Worm (Caenorhabditis elegans) whole organism, early embryonic: ENCODE data around the gene pycr-1.

Source experiments
- B0310.2 ChIP-seq: sonication (generic microtip); optimal IDR thresholded peaks from 2 replicates; lab custom pipeline; 2016; ENCODE audit warnings: mild to moderate bottlenecking, missing genetic modification characterization, missing compliant biosample characterization
- F13C5.2 ChIP-seq: sonication (generic microtip); optimal IDR thresholded peaks from 2 replicates; lab custom pipeline; 2017; ENCODE audit warnings: mild to moderate bottlenecking, missing genetic modification characterization, inconsistent platforms, missing compliant biosample characterization
- aly-1 ChIP-seq: sonication (generic microtip); optimal IDR thresholded peaks from 2 replicates; lab custom pipeline; 2016; ENCODE audit warnings: missing genetic modification characterization, missing compliant biosample characterization
- ama-1 ChIP-seq: fragments of 150-350 bp; optimal IDR thresholded peaks from 2 replicates; lab custom pipeline; 2014
- ceh-13 ChIP-seq: fragments of 200-800 bp; sonication (Bioruptor generic); optimal IDR thresholded peaks from 2 replicates; lab custom pipeline; 2018; ENCODE audit warnings: mild to moderate bottlenecking, missing genetic modification characterization, missing compliant biosample characterization
- ets-7 ChIP-seq: sonication (generic microtip); optimal IDR thresholded peaks from 2 replicates; lab custom pipeline; 2016; ENCODE audit warnings: missing genotype, missing genetic modification characterization, missing compliant biosample characterization
- flt-1 ChIP-seq: fragments of 200-800 bp; sonication (Bioruptor generic); IDR thresholded peaks from 2 replicates; pipeline ENCODE4 v1.3.6; 2022; ENCODE audit warnings: missing genetic modification characterization, missing compliant biosample characterization
- pes-1 ChIP-seq: fragments of 200-800 bp; sonication (Bioruptor generic); IDR thresholded peaks from 2 replicates; pipeline ENCODE4 v1.3.6; 2022; ENCODE audit warnings: missing genetic modification reagents, missing genetic modification characterization, missing compliant biosample characterization
- tbx-37 ChIP-seq: fragments of 200-800 bp; sonication (Bioruptor generic); conservative IDR thresholded peaks from 2 replicates; pipeline ENCODE4 v1.3.6; 2022; ENCODE audit warnings: missing genetic modification reagents, missing genetic modification characterization, missing compliant biosample characterization
- tra-4 ChIP-seq: sonication (generic microtip); optimal IDR thresholded peaks from 2 replicates; lab custom pipeline; 2017; ENCODE audit warnings: missing genetic modification characterization, missing compliant biosample characterization

ce11 chrX:12178351-12179089 lies 31.9 kb downstream of the pycr-1 start:
- TF ChIP-seq ceh-13 (no peak), tbx-37 (no peak), ama-1 (lab: Kevin White, UChicago) (no peak), pes-1 (no peak), tra-4 (no peak), flt-1 (no peak), aly-1 (tag; lab: Kevin White, UChicago) (no peak), F13C5.2 (no peak), ets-7 (tag; lab: Kevin White, UChicago) (no peak), B0310.2 (tag; lab: Kevin White, UChicago) (no peak)
